Fruit fly (Drosophila melanogaster): ENCODE measurements around the gene CG17917.

The CG17917 gene

dm6 chr3R:6353624-6354352 is 12.0 kb downstream of the CG17917 start (continued):
- TF ChIP-seq CG6254 (GFP tag; optimal IDR thresholded peaks at IDR 0.05) = peak; percentile 67
- TF ChIP-seq Dip2 (GFP tag; IDR thresholded peaks at IDR 0.05) = no peak
- no peak for TF ChIP-seq CG33213 (GFP tag; optimal IDR thresholded peaks at IDR 0.05)
- TF ChIP-seq CG11085 (GFP tag; IDR thresholded peaks at IDR 0.05) = no peak
- TF ChIP-seq CG30020 (tag; optimal IDR thresholded peaks at IDR 0.05) = no peak
- TF ChIP-seq sc (optimal IDR thresholded peaks at IDR 0.05) = no peak
- peak; percentile 82 for TF ChIP-seq sc (GFP tag; optimal IDR thresholded peaks at IDR 0.05)
- no peak for TF ChIP-seq abd-A (tag; optimal IDR thresholded peaks at IDR 0.05)
- TF ChIP-seq Ada2b (GFP tag; IDR thresholded peaks at IDR 0.05) = peak; percentile 32; the same call in 1 of the 2 replicates
- TF ChIP-seq Hr39 (optimal IDR thresholded peaks at IDR 0.05) = no peak
- TF ChIP-seq CG9797 (GFP tag; optimal IDR thresholded peaks at IDR 0.05) = no peak
- peak; percentile 41 for TF ChIP-seq CG4854 (GFP tag; optimal IDR thresholded peaks at IDR 0.05)
- TF ChIP-seq Ets65A (GFP tag) = peak; percentile 86
- peak; percentile 65 for TF ChIP-seq Max (GFP tag; optimal IDR thresholded peaks at IDR 0.05)
- peak; percentile 72 for TF ChIP-seq CG1602 (GFP tag; optimal IDR thresholded peaks at IDR 0.05)
- TF ChIP-seq org-1 (GFP tag; optimal IDR thresholded peaks at IDR 0.05) = peak; percentile 75
- TF ChIP-seq CG16815 (GFP tag; optimal IDR thresholded peaks at IDR 0.05) = peak; percentile 65
- no peak for TF ChIP-seq HLHmδ (GFP tag; optimal IDR thresholded peaks at IDR 0.05)
- 0 out of 2 replicates have a peak, but pooled peaks have one; percentile 19 for TF ChIP-seq Scr (GFP tag; IDR thresholded peaks at IDR 0.05; ENCODE audit: partially characterized antibody)
- peak; percentile 57 for TF ChIP-seq kay (GFP tag; optimal IDR thresholded peaks at IDR 0.05)
- peak; percentile 64 for TF ChIP-seq caup (GFP tag; optimal IDR thresholded peaks at IDR 0.05; ENCODE audit: severe bottlenecking)
- no peak for TF ChIP-seq Oaz (GFP tag; IDR thresholded peaks at IDR 0.05)
- TF ChIP-seq Hey (tag; optimal IDR thresholded peaks at IDR 0.05) = no peak
- no peak for TF ChIP-seq da (GFP tag; optimal IDR thresholded peaks at IDR 0.05)
- peak; percentile 69 for TF ChIP-seq CG10462 (GFP tag; optimal IDR thresholded peaks at IDR 0.05)
- no peak for TF ChIP-seq gfzf (GFP tag; optimal IDR thresholded peaks at IDR 0.05)
- TF ChIP-seq CG14667 (GFP tag; IDR thresholded peaks at IDR 0.05) = no peak
- TF ChIP-seq CG14014 (GFP tag; IDR thresholded peaks at IDR 0.05) = peak; percentile 29; the same call in 1 of the 2 replicates
- peak; percentile 65 for TF ChIP-seq Atf-2 (GFP tag; optimal IDR thresholded peaks at IDR 0.05)
- 0 out of 2 replicates have a peak, but pooled peaks have one; percentile 28 for TF ChIP-seq dati (GFP tag; IDR thresholded peaks at IDR 0.05)
- peak; percentile 53; the same call in 1 of the 2 replicates for TF ChIP-seq klu (GFP tag; IDR thresholded peaks at IDR 0.05)
- TF ChIP-seq CG31365 (tag; optimal IDR thresholded peaks at IDR 0.05) = no peak
- TF ChIP-seq Neu2 (GFP tag; optimal IDR thresholded peaks at IDR 0.05; ENCODE audit: borderline replicate concordance) = no peak
- 0 out of 2 replicates have a peak, but pooled peaks have one; percentile 34 for TF ChIP-seq sob (GFP tag; IDR thresholded peaks at IDR 0.05)
- peak; percentile 49 for TF ChIP-seq CG4617 (GFP tag; optimal IDR thresholded peaks at IDR 0.05; ENCODE audit: borderline replicate concordance)
- no peak for TF ChIP-seq CG15514 (GFP tag; optimal IDR thresholded peaks at IDR 0.05)
- no peak for TF ChIP-seq tll (GFP tag; optimal IDR thresholded peaks at IDR 0.05)
- no peak for TF ChIP-seq grn (GFP tag; optimal IDR thresholded peaks at IDR 0.05)
- TF ChIP-seq ewg (GFP tag; optimal IDR thresholded peaks at IDR 0.05) = peak; percentile 66
- no peak for TF ChIP-seq Nf-YB (GFP tag; optimal IDR thresholded peaks at IDR 0.05)
- TF ChIP-seq CG6765 (GFP tag; optimal IDR thresholded peaks at IDR 0.05) = peak; percentile 60
- TF ChIP-seq BEAF-32 (GFP tag; optimal IDR thresholded peaks at IDR 0.05) = peak; percentile 50
- TF ChIP-seq CG11093 (GFP tag; IDR thresholded peaks at IDR 0.05) = 0 out of 3 replicates have a peak, but pooled peaks have one; percentile 17
- TF ChIP-seq CG32767 (GFP tag; IDR thresholded peaks at IDR 0.05) = no peak; the same call in 1 of the 2 replicates
- TF ChIP-seq CG2889 (GFP tag; IDR thresholded peaks at IDR 0.05) = no peak
- TF ChIP-seq tio (GFP tag; optimal IDR thresholded peaks at IDR 0.05) = peak; percentile 82
- TF ChIP-seq luna (GFP tag; optimal IDR thresholded peaks at IDR 0.05) = peak; percentile 29
- TF ChIP-seq pfk (GFP tag; optimal IDR thresholded peaks at IDR 0.05) = no peak
- TF ChIP-seq amos (GFP tag; IDR thresholded peaks at IDR 0.05; ENCODE audit: partially characterized antibody) = no peak
